Worm (Caenorhabditis elegans) whole organism, L4 larva: Measurements from ENCODE around the gene mrpl-4.

ENCODE experiments used
- F10B5.3 ChIP-seq: sonication (generic microtip); optimal IDR thresholded peaks from 2 replicates; lab custom pipeline; 2016; ENCODE audit warnings: mild to moderate bottlenecking, missing genetic modification characterization, missing compliant biosample characterization
- F37D6.2 ChIP-seq: sonication (generic microtip); optimal IDR thresholded peaks from 2 replicates; lab custom pipeline; 2016; ENCODE audit warnings: mild to moderate bottlenecking, missing genetic modification characterization, missing compliant biosample characterization
- Y105C5A.15 ChIP-seq: fragments of 200-800 bp; sonication (Bioruptor generic); IDR thresholded peaks from 2 replicates; pipeline ENCODE4 v1.3.6; 2022; ENCODE audit warnings: missing genetic modification characterization, missing compliant biosample characterization
- Y48G9A.11 ChIP-seq: fragments of 200-800 bp; sonication (Bioruptor generic); IDR thresholded peaks from 2 replicates; pipeline ENCODE4 v1.3.6; 2022; ENCODE audit warnings: missing genetic modification reagents, missing genetic modification characterization, missing compliant biosample characterization
- Y75B8A.6 ChIP-seq: fragments of 200-800 bp; sonication (Bioruptor generic); IDR thresholded peaks from 2 replicates; pipeline ENCODE4 v1.3.6; 2022; ENCODE audit warnings: missing genetic modification reagents, missing genetic modification characterization, missing compliant biosample characterization
- ZK337.2 ChIP-seq: fragments of 200-800 bp; sonication (Bioruptor generic); IDR thresholded peaks from 2 replicates; pipeline ENCODE4 v1.3.6; 2022; ENCODE audit warnings: missing genetic modification reagents, missing genetic modification characterization, missing compliant biosample characterization
- aly-2 ChIP-seq: sonication (generic microtip); optimal IDR thresholded peaks from 2 replicates; lab custom pipeline; 2018; ENCODE audit warnings: missing biosample characterization, missing genetic modification characterization
- ama-1 ChIP-seq: fragments of 150-350 bp; optimal IDR thresholded peaks from 2 replicates; lab custom pipeline; 2014; ENCODE audit warnings: inconsistent platforms, mixed read lengths
- arid-1 ChIP-seq: fragments of 200-800 bp; sonication (Bioruptor generic); conservative IDR thresholded peaks from 2 replicates; pipeline ENCODE4 v1.3.6; 2022; ENCODE audit warnings: missing genetic modification reagents, missing genetic modification characterization, missing compliant biosample characterization
- attf-4 ChIP-seq: sonication (generic microtip); optimal IDR thresholded peaks from 3 replicates; lab custom pipeline; 2017; ENCODE audit warnings: missing biosample characterization, missing genetic modification characterization
- ceh-28 ChIP-seq: fragments of 150-350 bp; optimal IDR thresholded peaks from 2 replicates; lab custom pipeline; 2014; ENCODE audit warnings: missing biosample characterization, missing genetic modification reagents, missing genetic modification characterization
- ceh-62 ChIP-seq: sonication (generic microtip); optimal IDR thresholded peaks from 2 replicates; lab custom pipeline; 2017; ENCODE audit warnings: missing biosample characterization, missing genetic modification characterization
- ceh-82 ChIP-seq: sonication (generic microtip); optimal IDR thresholded peaks from 2 replicates; lab custom pipeline; 2017; ENCODE audit warnings: missing biosample characterization, missing genetic modification characterization
- ces-1 ChIP-seq: fragments of 150-350 bp; sonication (generic microtip); optimal IDR thresholded peaks from 4 replicates; lab custom pipeline; 2014; ENCODE audit warnings: missing biosample characterization, missing genetic modification reagents, missing genetic modification characterization
- ctbp-1 ChIP-seq: fragments of 200-800 bp; sonication (Bioruptor generic); IDR thresholded peaks from 2 replicates; pipeline ENCODE4 v1.3.6; 2022; ENCODE audit warnings: missing genetic modification reagents, missing genetic modification characterization, missing compliant biosample characterization
- daf-16 ChIP-seq, 3 experiments: sonication (generic microtip); optimal IDR thresholded peaks; 2 replicates each; lab custom pipeline; 2016 to 2017; ENCODE audit warnings: missing genetic modification characterization in 3 of 3, missing genetic modification reagents in 3 of 3, mild to moderate bottlenecking in 2 of 3, missing compliant biosample characterization in 2 of 3, missing biosample characterization in 1 of 3, moderate library complexity in 1 of 3
- daf-8 ChIP-seq: fragments of 200-800 bp; sonication (Bioruptor generic); IDR thresholded peaks from 2 replicates; pipeline ENCODE4 v1.3.6; 2022; ENCODE audit warnings: missing genetic modification characterization, missing compliant biosample characterization
- dmd-8 ChIP-seq: fragments of 200-800 bp; sonication (Bioruptor generic); IDR thresholded peaks from 2 replicates; pipeline ENCODE4 v1.3.6; 2022; ENCODE audit warnings: missing genetic modification characterization, missing compliant biosample characterization
- duxl-1 ChIP-seq: sonication (generic microtip); optimal IDR thresholded peaks from 2 replicates; lab custom pipeline; 2016; ENCODE audit warnings: mild to moderate bottlenecking, missing genetic modification characterization, moderate library complexity, missing compliant biosample characterization; ENCODE audit not compliant: poor library complexity
- egl-43 ChIP-seq: fragments of 200-800 bp; sonication (Bioruptor generic); IDR thresholded peaks from 2 replicates; pipeline ENCODE4 v1.3.6; 2022; ENCODE audit warnings: missing genetic modification reagents, missing genetic modification characterization, missing compliant biosample characterization
- fos-1 ChIP-seq: fragments of 150-350 bp; optimal IDR thresholded peaks from 2 replicates; lab custom pipeline; 2014; ENCODE audit warnings: missing biosample characterization, missing genetic modification characterization
- hlh-30 ChIP-seq: sonication (generic microtip); optimal IDR thresholded peaks from 2 replicates; lab custom pipeline; 2017; ENCODE audit warnings: antibody characterized with exemption, mild to moderate bottlenecking, missing genetic modification characterization, missing compliant biosample characterization; ENCODE audit not compliant: insufficient read depth
- hmg-1.1 ChIP-seq: fragments of 200-800 bp; sonication (Bioruptor generic); IDR thresholded peaks from 2 replicates; pipeline ENCODE4 v1.3.6; 2022; ENCODE audit warnings: missing genetic modification reagents, missing genetic modification characterization, missing compliant biosample characterization
- lin-1 ChIP-seq: fragments of 200-800 bp; sonication (Bioruptor generic); IDR thresholded peaks from 2 replicates; pipeline ENCODE4 v1.3.6; 2022; ENCODE audit warnings: missing genetic modification reagents, missing genetic modification characterization, missing compliant biosample characterization
- lin-13 ChIP-seq: fragments of 150-350 bp; optimal IDR thresholded peaks from 2 replicates; lab custom pipeline; 2014; ENCODE audit warnings: missing biosample characterization, missing genetic modification reagents, missing genetic modification characterization
- lin-38 ChIP-seq: fragments of 200-800 bp; sonication (Bioruptor generic); IDR thresholded peaks from 2 replicates; pipeline ENCODE4 v1.3.6; 2022; ENCODE audit warnings: missing genetic modification reagents, missing genetic modification characterization, missing compliant biosample characterization
- lin-39 ChIP-seq: fragments of 150-350 bp; optimal IDR thresholded peaks from 2 replicates; lab custom pipeline; 2014; ENCODE audit warnings: missing biosample characterization, missing genetic modification reagents, missing genetic modification characterization
- lir-3 ChIP-seq: sonication (generic microtip); optimal IDR thresholded peaks from 2 replicates; lab custom pipeline; 2016; ENCODE audit warnings: mild to moderate bottlenecking, missing genetic modification characterization, missing compliant biosample characterization
- madf-5 ChIP-seq, 2 experiments: fragments of 200-800 bp; sonication (Bioruptor generic); IDR thresholded peaks; 2 replicates each; pipeline ENCODE4 v1.3.6; 2022; ENCODE audit warnings: missing compliant biosample characterization in 2 of 2, missing genetic modification characterization in 2 of 2
- madf-9 ChIP-seq: fragments of 200-800 bp; sonication (Bioruptor generic); conservative IDR thresholded peaks from 2 replicates; pipeline ENCODE4 v1.3.6; 2022; ENCODE audit warnings: missing genetic modification reagents, missing genetic modification characterization, missing compliant biosample characterization
- mdt-29 ChIP-seq: fragments of 200-800 bp; sonication (Bioruptor generic); IDR thresholded peaks from 2 replicates; pipeline ENCODE4 v1.3.6; 2022; ENCODE audit warnings: missing genetic modification reagents, missing genetic modification characterization, missing compliant biosample characterization
- mes-2 ChIP-seq: sonication (generic microtip); optimal IDR thresholded peaks from 2 replicates; lab custom pipeline; 2016; ENCODE audit warnings: missing genotype, mild to moderate bottlenecking, missing genetic modification characterization, missing compliant biosample characterization; ENCODE audit not compliant: poor library complexity, severe bottlenecking
- nhr-10 ChIP-seq: fragments of 150-350 bp; optimal IDR thresholded peaks from 2 replicates; lab custom pipeline; 2014; ENCODE audit warnings: missing biosample characterization, missing genetic modification characterization
- nhr-111 ChIP-seq: fragments of 200-800 bp; sonication (Bioruptor generic); optimal IDR thresholded peaks from 2 replicates; lab custom pipeline; 2018; ENCODE audit warnings: mild to moderate bottlenecking, missing genetic modification characterization, missing compliant biosample characterization
- nhr-25 ChIP-seq: sonication (generic microtip); optimal IDR thresholded peaks from 2 replicates; lab custom pipeline; 2017; ENCODE audit warnings: missing genetic modification characterization, mild to moderate bottlenecking, missing compliant biosample characterization, antibody characterized with exemption, moderate library complexity, borderline replicate concordance; ENCODE audit not compliant: insufficient read depth
- nhr-28 ChIP-seq: fragments of 150-350 bp; optimal IDR thresholded peaks from 2 replicates; lab custom pipeline; 2014; ENCODE audit warnings: missing biosample characterization, missing genetic modification characterization
- nhr-48 ChIP-seq: sonication (generic microtip); optimal IDR thresholded peaks from 2 replicates; lab custom pipeline; 2016; ENCODE audit warnings: mild to moderate bottlenecking, missing genetic modification characterization, missing compliant biosample characterization
- nhr-77 ChIP-seq: fragments of 150-350 bp; optimal IDR thresholded peaks from 2 replicates; lab custom pipeline; 2014; ENCODE audit warnings: missing biosample characterization, missing genetic modification characterization
- php-3 ChIP-seq: fragments of 200-800 bp; sonication (Bioruptor generic); IDR thresholded peaks from 2 replicates; pipeline ENCODE4 v1.3.6; 2022; ENCODE audit warnings: missing genetic modification reagents, missing genetic modification characterization, missing compliant biosample characterization
- rbr-2 ChIP-seq: sonication (generic microtip); optimal IDR thresholded peaks from 2 replicates; lab custom pipeline; 2016; ENCODE audit warnings: missing genotype, missing genetic modification characterization, missing compliant biosample characterization
- sdz-12 ChIP-seq: fragments of 200-800 bp; sonication (Bioruptor generic); optimal IDR thresholded peaks from 2 replicates; lab custom pipeline; 2018; ENCODE audit warnings: mild to moderate bottlenecking, missing genetic modification characterization, missing compliant biosample characterization
- skn-1 ChIP-seq: fragments of 150-350 bp; optimal IDR thresholded peaks from 2 replicates; lab custom pipeline; 2014; ENCODE audit warnings: missing biosample characterization, missing genetic modification characterization
- snpc-4 ChIP-seq: fragments of 150-350 bp; optimal IDR thresholded peaks from 2 replicates; lab custom pipeline; 2014; ENCODE audit warnings: missing biosample characterization, missing genetic modification characterization
- spr-1 ChIP-seq: sonication (generic microtip); optimal IDR thresholded peaks from 2 replicates; lab custom pipeline; 2016; ENCODE audit warnings: mild to moderate bottlenecking, missing genetic modification characterization, missing compliant biosample characterization
- spr-3 ChIP-seq: fragments of 200-800 bp; sonication (Bioruptor generic); optimal IDR thresholded peaks from 2 replicates; lab custom pipeline; 2018; ENCODE audit warnings: mild to moderate bottlenecking, missing genetic modification characterization, missing compliant biosample characterization
- unc-130 ChIP-seq: sonication (generic microtip); optimal IDR thresholded peaks from 2 replicates; lab custom pipeline; 2016; ENCODE audit warnings: missing genetic modification reagents, missing genetic modification characterization, missing compliant biosample characterization
- unc-62 ChIP-seq, 3 experiments: fragments of 150-350 bp in 1 of 3; sonication (generic microtip); optimal IDR thresholded peaks in 2 of 3; peaks in 1 of 3; 1 replicate in 1 of 3; 2 replicates in 2 of 3; lab custom pipeline; 2014 to 2017; ENCODE audit warnings: missing biosample characterization in 3 of 3, missing genetic modification characterization in 3 of 3, missing genetic modification reagents in 3 of 3, missing genotype in 1 of 3
- zag-1 ChIP-seq: fragments of 150-350 bp; optimal IDR thresholded peaks from 2 replicates; lab custom pipeline; 2014; ENCODE audit warnings: missing biosample characterization, missing genetic modification characterization
- zfp-3 ChIP-seq: fragments of 200-800 bp; sonication (Bioruptor generic); conservative IDR thresholded peaks from 2 replicates; pipeline ENCODE4 v1.3.6; 2022; ENCODE audit warnings: missing genetic modification reagents, missing genetic modification characterization, missing compliant biosample characterization
- zip-11 ChIP-seq: fragments of 200-800 bp; sonication (Bioruptor generic); IDR thresholded peaks from 2 replicates; pipeline ENCODE4 v1.3.6; 2022; ENCODE audit warnings: missing genetic modification characterization, missing compliant biosample characterization
- ztf-7 ChIP-seq: fragments of 150-350 bp; optimal IDR thresholded peaks from 2 replicates; lab custom pipeline; 2014; ENCODE audit warnings: missing biosample characterization, missing genetic modification characterization

Gene mrpl-4

ce11 chrV:8495106-8495505 lies 28.0 kb downstream of the mrpl-4 start (continued):
- no peak for TF ChIP-seq ZK337.2 (GFP tag; lab: Robert Waterston, UW)
- TF ChIP-seq egl-43 (GFP tag; lab: Robert Waterston, UW) = peak; percentile 63; the same call in 1 of the 2 replicates
- no peak for TF ChIP-seq nhr-48
- no peak for TF ChIP-seq ctbp-1
- 0 out of 2 replicates have a peak, but pooled peaks have one; percentile 58 for TF ChIP-seq dmd-8 (GFP tag; lab: Robert Waterston, UW)
- TF ChIP-seq rbr-2 (tag; lab: Kevin White, UChicago) = no peak
- TF ChIP-seq mdt-29 (GFP tag; lab: Robert Waterston, UW) = peak; percentile 20; the same call in 1 of the 2 replicates
- peak in 1 of 2 experiments; percentile 28; a peak in 1 of 4 replicates for TF ChIP-seq madf-5 (GFP tag; IDR thresholded peaks at IDR 0.05; lab: Robert Waterston, UW)
- no peak for TF ChIP-seq daf-16 (GFP tag; optimal IDR thresholded peaks at IDR 0.05; lab: Kevin White, UChicago)
- TF ChIP-seq daf-16 (tag; optimal IDR thresholded peaks at IDR 0.05; lab: Kevin White, UChicago) = no peak
- no peak for TF ChIP-seq nhr-111 (GFP tag; lab: Kevin White, UChicago)
- TF ChIP-seq ztf-7 = no peak
- TF ChIP-seq F37D6.2 (tag; lab: Kevin White, UChicago) = no peak
- TF ChIP-seq mes-2 = no peak
- no peak for TF ChIP-seq Y75B8A.6 (GFP tag; lab: Robert Waterston, UW)
- no peak for TF ChIP-seq spr-1 (tag; lab: Kevin White, UChicago)
- no peak for TF ChIP-seq sdz-12
- no peak for TF ChIP-seq ceh-82
- TF ChIP-seq lin-38 (GFP tag; lab: Robert Waterston, UW) = peak; percentile 48
- no peak for TF ChIP-seq fos-1 (tag; lab: Kevin White, UChicago)
- TF ChIP-seq ceh-28 (tag; lab: Kevin White, UChicago) = no peak
- no peak for TF ChIP-seq zag-1 (tag; lab: Kevin White, UChicago)
- TF ChIP-seq zip-11 (GFP tag; lab: Robert Waterston, UW) = no peak
- no peak for TF ChIP-seq nhr-77 (tag; lab: Kevin White, UChicago)
- no peak for TF ChIP-seq Y105C5A.15 (GFP tag; lab: Robert Waterston, UW)
- TF ChIP-seq daf-8 (GFP tag; lab: Robert Waterston, UW) = no peak
- no peak for TF ChIP-seq skn-1 (tag; lab: Kevin White, UChicago)
- no peak for TF ChIP-seq duxl-1 (tag; lab: Kevin White, UChicago)
- no peak for TF ChIP-seq ces-1 (GFP tag; lab: Kevin White, UChicago)
- no peak for TF ChIP-seq nhr-25
- no peak for TF ChIP-seq nhr-10 (tag; lab: Kevin White, UChicago)
- no peak for TF ChIP-seq lin-39 (tag; lab: Kevin White, UChicago)
- no peak for TF ChIP-seq spr-3 (GFP tag; lab: Kevin White, UChicago)
- no peak for TF ChIP-seq hlh-30 (tag; lab: Kevin White, UChicago)
- TF ChIP-seq unc-62 (GFP tag; optimal IDR thresholded peaks at IDR 0.05 in 1 of 2; lab: Kevin White, UChicago) = no peak
- no peak for TF ChIP-seq unc-62 (tag; optimal IDR thresholded peaks at IDR 0.05; lab: Kevin White, UChicago)
- TF ChIP-seq php-3 = no peak
- TF ChIP-seq lir-3 (tag; lab: Kevin White, UChicago) = no peak
- TF ChIP-seq ama-1 (lab: Kevin White, UChicago) = no peak
- TF ChIP-seq lin-1 (GFP tag; lab: Robert Waterston, UW) = no peak
- no peak for TF ChIP-seq hmg-1.1
- TF ChIP-seq unc-130 (GFP tag; lab: Kevin White, UChicago) = no peak
- no peak for TF ChIP-seq F10B5.3 (tag; lab: Kevin White, UChicago)
- TF ChIP-seq nhr-28 (tag; lab: Kevin White, UChicago) = no peak
- no peak for TF ChIP-seq zfp-3 (GFP tag; lab: Robert Waterston, UW)
- no peak for TF ChIP-seq madf-9 (GFP tag; lab: Robert Waterston, UW)
- no peak for TF ChIP-seq snpc-4 (tag; lab: Kevin White, UChicago)
- TF ChIP-seq ceh-62 = no peak
- no peak for TF ChIP-seq lin-13
- TF ChIP-seq attf-4 = no peak
- TF ChIP-seq Y48G9A.11 (GFP tag; lab: Robert Waterston, UW) = no peak
- TF ChIP-seq arid-1 (GFP tag; lab: Robert Waterston, UW) = 0 out of 2 replicates have a peak, but pooled peaks have one; percentile 28
- TF ChIP-seq aly-2 = no peak
